Worm (Caenorhabditis elegans) whole organism, early embryonic: ENCODE results near the gene srbc-68.
"Not testable (repeated sequence)": the region's sequence is repeated elsewhere in the genome, so short reads cannot be mapped to it uniquely, and the experiment has no call there.

Experiments used
- aly-1 ChIP-seq: sonication (generic microtip); optimal IDR thresholded peaks from 2 replicates; lab custom pipeline; 2016; ENCODE audit warnings: missing genetic modification characterization, missing compliant biosample characterization
- ama-1 ChIP-seq: fragments of 150-350 bp; optimal IDR thresholded peaks from 2 replicates; lab custom pipeline; 2014
- ceh-36 ChIP-seq: sonication (generic microtip); optimal IDR thresholded peaks from 2 replicates; lab custom pipeline; 2016; ENCODE audit warnings: missing genetic modification characterization, inconsistent platforms, missing compliant biosample characterization
- ets-7 ChIP-seq: sonication (generic microtip); optimal IDR thresholded peaks from 2 replicates; lab custom pipeline; 2016; ENCODE audit warnings: missing genotype, missing genetic modification characterization, missing compliant biosample characterization
- hmg-4 ChIP-seq: fragments of 200-800 bp; sonication (Bioruptor generic); optimal IDR thresholded peaks from 2 replicates; lab custom pipeline; 2018; ENCODE audit warnings: mild to moderate bottlenecking, missing genetic modification characterization, missing compliant biosample characterization
- hnd-1 ChIP-seq: sonication (generic microtip); optimal IDR thresholded peaks from 2 replicates; lab custom pipeline; 2016; ENCODE audit warnings: missing genetic modification characterization, missing compliant biosample characterization
- pes-1 ChIP-seq: fragments of 200-800 bp; sonication (Bioruptor generic); IDR thresholded peaks from 2 replicates; pipeline ENCODE4 v1.3.6; 2022; ENCODE audit warnings: missing genetic modification reagents, missing genetic modification characterization, missing compliant biosample characterization
- scrt-1 ChIP-seq: fragments of 200-800 bp; sonication (Bioruptor generic); IDR thresholded peaks from 2 replicates; pipeline ENCODE4 v1.3.6; 2022; ENCODE audit warnings: missing genetic modification characterization, missing compliant biosample characterization
- sea-1 ChIP-seq: fragments of 200-800 bp; sonication (Bioruptor generic); conservative IDR thresholded peaks from 2 replicates; pipeline ENCODE4 v1.3.6; 2022; ENCODE audit warnings: missing genetic modification characterization, missing compliant biosample characterization
- tbx-11 ChIP-seq: fragments of 200-800 bp; sonication (Bioruptor generic); IDR thresholded peaks from 2 replicates; pipeline ENCODE4 v1.3.6; 2022; ENCODE audit warnings: missing genetic modification characterization, missing compliant biosample characterization
- tra-4 ChIP-seq: sonication (generic microtip); optimal IDR thresholded peaks from 2 replicates; lab custom pipeline; 2017; ENCODE audit warnings: missing genetic modification characterization, missing compliant biosample characterization

- TF ChIP-seq ets-7 (tag; lab: Kevin White, UChicago); ama-1 (lab: Kevin White, UChicago); hmg-4 (GFP tag; lab: Kevin White, UChicago); pes-1; tra-4 (tag; lab: Kevin White, UChicago); scrt-1 (GFP tag; lab: Robert Waterston, UW); hnd-1 (tag; lab: Kevin White, UChicago); sea-1; aly-1 (tag; lab: Kevin White, UChicago); ceh-36 (tag; lab: Kevin White, UChicago); tbx-11 (GFP tag; lab: Robert Waterston, UW): not testable (repeated sequence)
Observed at ce11 chrV:3570695-3571094, 24.3 kb upstream of the srbc-68 start, which contains the start of gene F40C5.2.
